Fruit fly (Drosophila melanogaster) whole organism, embryonic: ENCODE results near the gene CG3726.

Experiments
- Antp ChIP-seq: fragments of 200-800 bp; sonication (Bioruptor generic); optimal IDR thresholded peaks from 3 replicates; lab custom pipeline; 2016; ENCODE audit warnings: missing biosample characterization, missing genetic modification characterization
- BEAF-32 ChIP-seq: fragments of 200-800 bp; sonication (Bioruptor generic); optimal IDR thresholded peaks from 3 replicates; lab custom pipeline; 2017; ENCODE audit warnings: missing biosample characterization, missing genetic modification characterization, mild to moderate bottlenecking, moderate library complexity, missing genetic modification reagents
- C15 ChIP-seq: fragments of 200-800 bp; sonication (Bioruptor generic); IDR thresholded peaks from 3 replicates; pipeline ENCODE4 v1.3.6; 2022; ENCODE audit warnings: missing biosample characterization, missing genetic modification characterization
- CG12155 ChIP-seq: fragments of 200-800 bp; sonication (Bioruptor generic); optimal IDR thresholded peaks from 3 replicates; lab custom pipeline; 2016; ENCODE audit warnings: missing biosample characterization, missing genetic modification characterization
- CG13287 ChIP-seq: fragments of 200-800 bp; sonication (Bioruptor generic); IDR thresholded peaks from 2 replicates; pipeline ENCODE4 v1.3.6; 2022; ENCODE audit warnings: missing biosample characterization, missing genetic modification characterization; ENCODE audit not compliant: partially characterized antibody
- CG13624 ChIP-seq: fragments of 200-800 bp; sonication (Bioruptor generic); optimal IDR thresholded peaks from 2 replicates; lab custom pipeline; 2016; ENCODE audit warnings: missing biosample characterization, missing genetic modification characterization
- CG14014 ChIP-seq: fragments of 200-800 bp; sonication (Bioruptor generic); IDR thresholded peaks from 2 replicates; pipeline ENCODE4 v1.3.6; 2022; ENCODE audit warnings: missing biosample characterization, missing genetic modification characterization
- CG15073 ChIP-seq: fragments of 200-800 bp; sonication (Bioruptor generic); optimal IDR thresholded peaks from 2 replicates; lab custom pipeline; 2016; ENCODE audit warnings: missing biosample characterization, missing genetic modification characterization
- CG15696 ChIP-seq: fragments of 200-800 bp; sonication (Bioruptor generic); optimal IDR thresholded peaks from 2 replicates; lab custom pipeline; 2019; ENCODE audit warnings: missing biosample characterization, mild to moderate bottlenecking, missing genetic modification characterization, moderate library complexity
- CG17612 ChIP-seq: fragments of 200-800 bp; sonication (Bioruptor generic); IDR thresholded peaks from 2 replicates; pipeline ENCODE4 v1.3.6; 2022; ENCODE audit warnings: missing biosample characterization, missing genetic modification characterization
- CG30431 ChIP-seq: fragments of 200-800 bp; sonication (Bioruptor generic); optimal IDR thresholded peaks from 2 replicates; lab custom pipeline; 2017; ENCODE audit warnings: missing biosample characterization, missing genetic modification characterization
- CG32767 ChIP-seq: fragments of 200-800 bp; sonication (Bioruptor generic); IDR thresholded peaks from 2 replicates; pipeline ENCODE4 v1.3.6; 2022; ENCODE audit warnings: missing biosample characterization, missing genetic modification characterization
- CG4617 ChIP-seq: fragments of 200-800 bp; sonication (Bioruptor generic); optimal IDR thresholded peaks from 3 replicates; lab custom pipeline; 2016; ENCODE audit warnings: missing biosample characterization, missing genetic modification characterization, borderline replicate concordance
- CG6683 ChIP-seq: fragments of 200-800 bp; sonication (Bioruptor generic); optimal IDR thresholded peaks from 2 replicates; lab custom pipeline; 2017; ENCODE audit warnings: missing biosample characterization, mild to moderate bottlenecking, missing genetic modification characterization, missing genetic modification reagents
- CG7556 ChIP-seq: fragments of 200-800 bp; sonication (Bioruptor generic); optimal IDR thresholded peaks from 2 replicates; lab custom pipeline; 2017; ENCODE audit warnings: missing biosample characterization, mild to moderate bottlenecking, missing genetic modification characterization
- Camta ChIP-seq: fragments of 200-800 bp; sonication (Bioruptor generic); optimal IDR thresholded peaks from 2 replicates; lab custom pipeline; 2016; ENCODE audit warnings: missing biosample characterization, missing genetic modification characterization
- CrebB ChIP-seq: fragments of 200-800 bp; sonication (Bioruptor generic); optimal IDR thresholded peaks from 3 replicates; lab custom pipeline; 2018; ENCODE audit warnings: missing biosample characterization, mild to moderate bottlenecking, missing genetic modification characterization
- Dfd ChIP-seq, 2 experiments: fragments of >200 bp; optimal IDR thresholded peaks; 2 replicates each; lab custom pipeline; 2017; ENCODE audit warnings: missing biosample characterization in 2 of 2, missing genetic modification characterization in 2 of 2
- Drgx ChIP-seq: fragments of 200-800 bp; sonication (Bioruptor generic); IDR thresholded peaks from 2 replicates; pipeline ENCODE4 v1.3.6; 2022; ENCODE audit warnings: missing biosample characterization, missing genetic modification characterization
- Ets97D ChIP-seq: fragments of 200-800 bp; sonication (Bioruptor generic); optimal IDR thresholded peaks from 3 replicates; lab custom pipeline; 2016; ENCODE audit warnings: missing biosample characterization, missing genetic modification characterization
- H2.0 ChIP-seq: fragments of 200-800 bp; sonication (Bioruptor generic); IDR thresholded peaks from 2 replicates; pipeline ENCODE4 v1.3.6; 2022; ENCODE audit warnings: missing biosample characterization, missing genetic modification characterization
- HLHmδ ChIP-seq: fragments of 200-800 bp; sonication (Bioruptor generic); optimal IDR thresholded peaks from 2 replicates; lab custom pipeline; 2018; ENCODE audit warnings: missing biosample characterization, mild to moderate bottlenecking, missing genetic modification characterization, moderate library complexity
- Hand ChIP-seq: fragments of 200-800 bp; sonication (Bioruptor generic); optimal IDR thresholded peaks from 2 replicates; lab custom pipeline; 2017; ENCODE audit warnings: mild to moderate bottlenecking, missing biosample characterization, missing genetic modification reagents, missing genetic modification characterization
- HmgZ ChIP-seq: fragments of 200-800 bp; sonication (Bioruptor generic); optimal IDR thresholded peaks from 2 replicates; lab custom pipeline; 2018; ENCODE audit warnings: missing biosample characterization, mild to moderate bottlenecking, missing genetic modification characterization
- Hr3 ChIP-seq: fragments of 200-800 bp; sonication (Bioruptor generic); optimal IDR thresholded peaks from 3 replicates; lab custom pipeline; 2016; ENCODE audit warnings: missing biosample characterization, missing genetic modification characterization
- Hsf ChIP-seq: fragments of 200-800 bp; sonication (Bioruptor generic); optimal IDR thresholded peaks from 3 replicates; lab custom pipeline; 2016; ENCODE audit warnings: missing biosample characterization, missing genetic modification characterization
- MESR4 ChIP-seq: fragments of 200-800 bp; sonication (Bioruptor generic); optimal IDR thresholded peaks from 2 replicates; lab custom pipeline; 2018; ENCODE audit warnings: missing biosample characterization, mild to moderate bottlenecking, missing genetic modification characterization, moderate library complexity
- Optix ChIP-seq: fragments of 200-800 bp; sonication (Bioruptor generic); IDR thresholded peaks from 3 replicates; pipeline ENCODE4 v1.3.6; 2022; ENCODE audit warnings: missing biosample characterization, missing genetic modification characterization
- ac ChIP-seq: fragments of 200-800 bp; sonication (Bioruptor generic); optimal IDR thresholded peaks from 3 replicates; lab custom pipeline; 2017; ENCODE audit warnings: missing biosample characterization, mild to moderate bottlenecking, missing genetic modification characterization
- al ChIP-seq: fragments of 200-800 bp; sonication (Bioruptor generic); IDR thresholded peaks from 2 replicates; pipeline ENCODE4 v1.3.6; 2022; ENCODE audit warnings: missing biosample characterization, missing genetic modification characterization
- bcd ChIP-seq: fragments of 200-800 bp; sonication (Bioruptor generic); optimal IDR thresholded peaks from 2 replicates; lab custom pipeline; 2017; ENCODE audit warnings: missing biosample characterization, mild to moderate bottlenecking, missing genetic modification characterization
- crc ChIP-seq: fragments of 200-800 bp; sonication (Bioruptor generic); optimal IDR thresholded peaks from 2 replicates; lab custom pipeline; 2016; ENCODE audit warnings: missing biosample characterization, missing genetic modification characterization
- croc ChIP-seq: fragments of 200-800 bp; sonication (Bioruptor generic); conservative IDR thresholded peaks from 3 replicates; pipeline ENCODE4 v1.3.6; 2022; ENCODE audit warnings: missing biosample characterization, missing genetic modification characterization
- danr ChIP-seq: fragments of 200-800 bp; sonication (Bioruptor generic); IDR thresholded peaks from 2 replicates; pipeline ENCODE4 v1.3.6; 2022; ENCODE audit warnings: missing biosample characterization, missing genetic modification characterization
- disco-r ChIP-seq: fragments of 200-800 bp; sonication (Bioruptor generic); optimal IDR thresholded peaks from 2 replicates; lab custom pipeline; 2016; ENCODE audit warnings: missing biosample characterization, missing genetic modification characterization
- dmrt11E ChIP-seq: fragments of 200-800 bp; sonication (Bioruptor generic); optimal IDR thresholded peaks from 3 replicates; lab custom pipeline; 2018; ENCODE audit warnings: missing biosample characterization, mild to moderate bottlenecking, missing genetic modification characterization, moderate library complexity
- esg ChIP-seq: fragments of 200-800 bp; sonication (Bioruptor generic); conservative IDR thresholded peaks from 2 replicates; pipeline ENCODE4 v1.3.6; 2022; ENCODE audit warnings: missing biosample characterization, missing genetic modification characterization
- ewg ChIP-seq: fragments of 200-800 bp; sonication (Bioruptor generic); optimal IDR thresholded peaks from 3 replicates; lab custom pipeline; 2017; ENCODE audit warnings: mild to moderate bottlenecking, missing biosample characterization, missing genetic modification reagents, missing genetic modification characterization
- fru ChIP-seq: fragments of >200 bp; optimal IDR thresholded peaks from 2 replicates; lab custom pipeline; 2017
- grn ChIP-seq: fragments of 200-800 bp; sonication (Bioruptor generic); optimal IDR thresholded peaks from 3 replicates; lab custom pipeline; 2017; ENCODE audit warnings: missing biosample characterization, missing genetic modification characterization
- gt ChIP-seq: fragments of 200-800 bp; sonication (Bioruptor generic); IDR thresholded peaks from 2 replicates; pipeline ENCODE4 v1.3.6; 2022; ENCODE audit warnings: missing biosample characterization, missing genetic modification characterization
- knrl ChIP-seq: fragments of 200-800 bp; sonication (Bioruptor generic); IDR thresholded peaks from 3 replicates; pipeline ENCODE4 v1.3.6; 2022; ENCODE audit warnings: missing biosample characterization, missing genetic modification characterization; ENCODE audit not compliant: partially characterized antibody
- lmd ChIP-seq: fragments of 200-800 bp; sonication (Bioruptor generic); IDR thresholded peaks from 2 replicates; pipeline ENCODE4 v1.3.6; 2022; ENCODE audit warnings: missing biosample characterization, missing genetic modification characterization
- pfk ChIP-seq: fragments of 200-800 bp; sonication (Bioruptor generic); optimal IDR thresholded peaks from 2 replicates; lab custom pipeline; 2018; ENCODE audit warnings: missing biosample characterization, mild to moderate bottlenecking, missing genetic modification characterization, moderate library complexity
- sc ChIP-seq, 3 experiments: fragments of >200 bp in 2 of 3; fragments of 200-800 bp in 1 of 3; sonication (Bioruptor generic) in 1 of 3; optimal IDR thresholded peaks; 2 replicates in 2 of 3; 3 replicates in 1 of 3; lab custom pipeline; 2017; ENCODE audit warnings: mild to moderate bottlenecking in 1 of 3, missing biosample characterization in 1 of 3, missing genetic modification characterization in 1 of 3, missing genetic modification reagents in 1 of 3
- sd ChIP-seq: fragments of 200-800 bp; sonication (Bioruptor generic); optimal IDR thresholded peaks from 3 replicates; lab custom pipeline; 2018; ENCODE audit warnings: missing biosample characterization, mild to moderate bottlenecking, missing genetic modification characterization, moderate library complexity
- shn ChIP-seq: fragments of 200-800 bp; sonication (Bioruptor generic); optimal IDR thresholded peaks from 3 replicates; lab custom pipeline; 2016; ENCODE audit warnings: missing biosample characterization, missing genetic modification characterization
- tap ChIP-seq: fragments of 200-800 bp; optimal IDR thresholded peaks from 3 replicates; lab custom pipeline; 2019; ENCODE audit warnings: missing biosample characterization, mild to moderate bottlenecking, missing genetic modification characterization, moderate library complexity
- ttk ChIP-seq: fragments of 200-800 bp; sonication (Bioruptor generic); IDR thresholded peaks from 2 replicates; pipeline ENCODE4 v2.1.2; 2022; ENCODE audit warnings: missing biosample characterization, missing genetic modification characterization
- zfh1 ChIP-seq: fragments of 200-800 bp; sonication (Bioruptor generic); IDR thresholded peaks from 3 replicates; pipeline ENCODE4 v1.3.6; 2022; ENCODE audit warnings: missing biosample characterization, missing genetic modification characterization

The CG3726 gene

dm6 chrX:5895821-5896550, 20.9 kb upstream of the CG3726 start (continued):
- TF ChIP-seq gt (GFP tag; lab: Robert Waterston, UW) (peak; percentile 91), CrebB (tag; lab: Kevin White, UChicago) (peak; percentile 84), CG13287 (GFP tag; lab: Robert Waterston, UW) (no peak), CG15696 (peak; percentile 15), Drgx (GFP tag; lab: Robert Waterston, UW) (peak; percentile 99), CG17612 (peak; percentile 81), esg (GFP tag; lab: Robert Waterston, UW) (peak; percentile 91), HLHmδ (GFP tag; lab: Kevin White, UChicago) (no peak), disco-r (GFP tag; lab: Kevin White, UChicago) (peak; percentile 80), CG6683 (GFP tag; lab: Kevin White, UChicago) (peak; percentile 57), Hr3 (GFP tag; lab: Kevin White, UChicago) (peak; percentile 87), CG13624 (GFP tag; lab: Kevin White, UChicago) (peak; percentile 80), fru (lab: Kevin White, UChicago) (no peak), ac (GFP tag; lab: Kevin White, UChicago) (peak; percentile 61), HmgZ (tag; lab: Kevin White, UChicago) (peak; percentile 73), Optix (GFP tag; lab: Robert Waterston, UW) (peak; percentile 95), CG12155 (GFP tag; lab: Kevin White, UChicago) (peak; percentile 75), grn (peak; percentile 50), dmrt11E (tag; lab: Kevin White, UChicago) (peak; percentile 83), knrl (no peak), lmd (peak; percentile 92), CG4617 (GFP tag; lab: Kevin White, UChicago) (peak; percentile 69), Camta (GFP tag; lab: Kevin White, UChicago) (peak; percentile 87), zfh1 (peak; percentile 96), bcd (GFP tag; lab: Kevin White, UChicago) (peak; percentile 88), Antp (GFP tag; lab: Kevin White, UChicago) (peak; percentile 91), shn (GFP tag; lab: Kevin White, UChicago) (peak; percentile 76), CG7556 (GFP tag; lab: Kevin White, UChicago) (peak; percentile 83), H2.0 (peak; percentile 89), pfk (GFP tag; lab: Kevin White, UChicago) (no peak), Hand (peak; percentile 59), MESR4 (GFP tag; lab: Kevin White, UChicago) (peak; percentile 21), BEAF-32 (GFP tag; lab: Kevin White, UChicago) (no peak), danr (peak; percentile 75), croc (GFP tag; lab: Robert Waterston, UW) (peak; percentile 90), ewg (GFP tag; lab: Kevin White, UChicago) (peak; percentile 88), CG32767 (peak; percentile 84), tap (tag; lab: Kevin White, UChicago) (peak; percentile 88), al (peak; percentile 71), C15 (GFP tag; lab: Robert Waterston, UW) (peak; percentile 64; the same call in 1 of the 3 replicates), ttk (GFP tag; lab: Robert Waterston, UW) (peak; percentile 93), sd (tag; lab: Kevin White, UChicago) (peak; percentile 67), sc (optimal IDR thresholded peaks at IDR 0.05; lab: Kevin White, UChicago) (no peak), sc (GFP tag; optimal IDR thresholded peaks at IDR 0.05; lab: Kevin White, UChicago) (peak; percentile 84), Hsf (GFP tag; lab: Kevin White, UChicago) (peak; percentile 87), CG15073 (GFP tag; lab: Kevin White, UChicago) (peak; percentile 63), Dfd (GFP tag; optimal IDR thresholded peaks at IDR 0.05; lab: Kevin White, UChicago) (no peak), CG14014 (GFP tag; lab: Robert Waterston, UW) (peak; percentile 90), crc (GFP tag; lab: Kevin White, UChicago) (peak; percentile 78), Ets97D (GFP tag; lab: Kevin White, UChicago) (peak; percentile 65), CG30431 (GFP tag; lab: Kevin White, UChicago) (peak; percentile 85)
